Fruit fly (Drosophila melanogaster) whole organism, embryonic: Measurements from ENCODE around the gene Mob3.

Source experiments
- Adf1 ChIP-seq: fragments of 200-800 bp; sonication (Bioruptor generic); IDR thresholded peaks from 2 replicates; pipeline ENCODE4 v1.3.6; 2022; ENCODE audit warnings: missing biosample characterization, missing genetic modification characterization
- Atf6 ChIP-seq: fragments of 200-800 bp; sonication (Bioruptor generic); IDR thresholded peaks from 2 replicates; pipeline ENCODE4 v1.3.6; 2022; ENCODE audit warnings: missing biosample characterization, missing genetic modification characterization
- C15 ChIP-seq: fragments of 200-800 bp; sonication (Bioruptor generic); IDR thresholded peaks from 3 replicates; pipeline ENCODE4 v1.3.6; 2022; ENCODE audit warnings: missing biosample characterization, missing genetic modification characterization
- CG10267 ChIP-seq: fragments of 200-800 bp; sonication (Bioruptor generic); optimal IDR thresholded peaks from 2 replicates; lab custom pipeline; 2018; ENCODE audit warnings: missing biosample characterization, mild to moderate bottlenecking, missing genetic modification characterization, moderate library complexity
- CG11696 ChIP-seq: fragments of 200-800 bp; sonication (Bioruptor generic); IDR thresholded peaks from 2 replicates; pipeline ENCODE4 v1.3.6; 2022; ENCODE audit warnings: missing biosample characterization, missing genetic modification characterization
- CG16779 ChIP-seq: fragments of 200-800 bp; sonication (Bioruptor generic); IDR thresholded peaks from 2 replicates; pipeline ENCODE4 v1.3.6; 2022; ENCODE audit warnings: missing biosample characterization, missing genetic modification characterization
- CG17359 ChIP-seq: fragments of 200-800 bp; sonication (Bioruptor generic); optimal IDR thresholded peaks from 3 replicates; lab custom pipeline; 2018; ENCODE audit warnings: missing biosample characterization, mild to moderate bottlenecking, missing genetic modification characterization, moderate library complexity
- CG2116 ChIP-seq: fragments of 200-800 bp; sonication (Bioruptor generic); optimal IDR thresholded peaks from 3 replicates; lab custom pipeline; 2018; ENCODE audit warnings: missing biosample characterization, mild to moderate bottlenecking, missing genetic modification characterization
- CG2120 ChIP-seq: fragments of 200-800 bp; sonication (Bioruptor generic); optimal IDR thresholded peaks from 3 replicates; lab custom pipeline; 2016; ENCODE audit warnings: missing biosample characterization, missing genetic modification characterization
- CG32767 ChIP-seq: fragments of 200-800 bp; sonication (Bioruptor generic); IDR thresholded peaks from 2 replicates; pipeline ENCODE4 v1.3.6; 2022; ENCODE audit warnings: missing biosample characterization, missing genetic modification characterization
- CG33213 ChIP-seq: fragments of 200-800 bp; sonication (Bioruptor generic); optimal IDR thresholded peaks from 3 replicates; lab custom pipeline; 2016; ENCODE audit warnings: missing biosample characterization, missing genetic modification characterization
- CG3407 ChIP-seq: fragments of 200-800 bp; sonication (Bioruptor generic); optimal IDR thresholded peaks from 2 replicates; lab custom pipeline; 2018; ENCODE audit warnings: missing biosample characterization, mild to moderate bottlenecking, missing genetic modification characterization
- CG34224 ChIP-seq: fragments of 200-800 bp; sonication (Bioruptor generic); IDR thresholded peaks from 3 replicates; pipeline ENCODE4 v1.3.6; 2022; ENCODE audit warnings: missing biosample characterization, missing genetic modification characterization; ENCODE audit not compliant: partially characterized antibody
- CG7928 ChIP-seq: fragments of 200-800 bp; sonication (Bioruptor generic); optimal IDR thresholded peaks from 2 replicates; lab custom pipeline; 2017; ENCODE audit warnings: missing biosample characterization, mild to moderate bottlenecking, missing genetic modification characterization
- CG7963 ChIP-seq: fragments of 200-800 bp; sonication (Bioruptor generic); IDR thresholded peaks from 3 replicates; pipeline ENCODE4 v1.3.6; 2022; ENCODE audit warnings: missing biosample characterization, missing genetic modification characterization; ENCODE audit not compliant: partially characterized antibody
- CG7987 ChIP-seq: fragments of 200-800 bp; sonication (Bioruptor generic); optimal IDR thresholded peaks from 2 replicates; lab custom pipeline; 2018; ENCODE audit warnings: missing biosample characterization, mild to moderate bottlenecking, missing genetic modification characterization, moderate library complexity
- CG8924 ChIP-seq: fragments of 200-800 bp; optimal IDR thresholded peaks from 3 replicates; lab custom pipeline; 2019; ENCODE audit warnings: missing biosample characterization, mild to moderate bottlenecking, missing genetic modification characterization, moderate library complexity
- CG9797 ChIP-seq: fragments of 200-800 bp; sonication (Bioruptor generic); optimal IDR thresholded peaks from 3 replicates; lab custom pipeline; 2018; ENCODE audit warnings: missing biosample characterization, mild to moderate bottlenecking, missing genetic modification characterization
- CHES-1-like ChIP-seq: fragments of 200-800 bp; sonication (Bioruptor generic); optimal IDR thresholded peaks from 2 replicates; lab custom pipeline; 2016; ENCODE audit warnings: missing biosample characterization, missing genetic modification characterization
- Dll ChIP-seq: fragments of 200-800 bp; sonication (Bioruptor generic); IDR thresholded peaks from 4 replicates; pipeline ENCODE4 v1.3.6; 2022; ENCODE audit warnings: missing biosample characterization, missing genetic modification characterization; ENCODE audit not compliant: partially characterized antibody
- Dp ChIP-seq: fragments of 200-800 bp; sonication (Bioruptor generic); optimal IDR thresholded peaks from 2 replicates; lab custom pipeline; 2018; ENCODE audit warnings: missing biosample characterization, mild to moderate bottlenecking, missing genetic modification characterization, moderate library complexity
- HLH4C ChIP-seq: fragments of 200-800 bp; sonication (Bioruptor generic); IDR thresholded peaks from 3 replicates; pipeline ENCODE4 v1.3.6; 2022; ENCODE audit warnings: missing biosample characterization, missing genetic modification characterization; ENCODE audit not compliant: partially characterized antibody
- Hand ChIP-seq: fragments of 200-800 bp; sonication (Bioruptor generic); optimal IDR thresholded peaks from 2 replicates; lab custom pipeline; 2017; ENCODE audit warnings: mild to moderate bottlenecking, missing biosample characterization, missing genetic modification reagents, missing genetic modification characterization
- HmgZ ChIP-seq: fragments of 200-800 bp; sonication (Bioruptor generic); optimal IDR thresholded peaks from 2 replicates; lab custom pipeline; 2018; ENCODE audit warnings: missing biosample characterization, mild to moderate bottlenecking, missing genetic modification characterization
- Kr ChIP-seq: fragments of 200-800 bp; sonication (Bioruptor generic); optimal IDR thresholded peaks from 2 replicates; lab custom pipeline; 2017; ENCODE audit warnings: missing biosample characterization, mild to moderate bottlenecking, missing genetic modification characterization
- NC2β ChIP-seq: fragments of 200-800 bp; sonication (Bioruptor generic); optimal IDR thresholded peaks from 2 replicates; lab custom pipeline; 2016; ENCODE audit warnings: missing biosample characterization, missing genetic modification characterization
- Six4 ChIP-seq: fragments of 200-800 bp; sonication (Bioruptor generic); optimal IDR thresholded peaks from 2 replicates; lab custom pipeline; 2016; ENCODE audit warnings: missing biosample characterization, missing genetic modification characterization
- Spps ChIP-seq: fragments of 200-800 bp; sonication (Bioruptor generic); optimal IDR thresholded peaks from 2 replicates; lab custom pipeline; 2018; ENCODE audit warnings: missing biosample characterization, mild to moderate bottlenecking, missing genetic modification characterization
- Sry-δ ChIP-seq: fragments of 200-800 bp; sonication (Bioruptor generic); optimal IDR thresholded peaks from 2 replicates; lab custom pipeline; 2016; ENCODE audit warnings: missing biosample characterization, missing genetic modification characterization
- Stat92E ChIP-seq, 3 experiments: fragments of >200 bp in 2 of 3; fragments of 200-800 bp in 1 of 3; sonication (Bioruptor generic) in 1 of 3; optimal IDR thresholded peaks; 2 replicates each; lab custom pipeline; 2017 to 2019; ENCODE audit warnings: missing biosample characterization in 3 of 3, missing genetic modification characterization in 3 of 3, mild to moderate bottlenecking in 1 of 3, moderate library complexity in 1 of 3
- Trl ChIP-seq, 3 experiments: fragments of >200 bp in 2 of 3; fragments of 200-800 bp in 1 of 3; sonication (Bioruptor generic) in 1 of 3; optimal IDR thresholded peaks; 2 replicates in 1 of 3; 3 replicates in 2 of 3; lab custom pipeline; 2016 to 2017; ENCODE audit warnings: missing biosample characterization in 1 of 3, missing genetic modification characterization in 1 of 3
- ac ChIP-seq: fragments of 200-800 bp; sonication (Bioruptor generic); optimal IDR thresholded peaks from 3 replicates; lab custom pipeline; 2017; ENCODE audit warnings: missing biosample characterization, mild to moderate bottlenecking, missing genetic modification characterization
- ato ChIP-seq: fragments of 200-800 bp; sonication (Bioruptor generic); IDR thresholded peaks from 2 replicates; pipeline ENCODE4 v1.3.6; 2022; ENCODE audit warnings: missing biosample characterization, missing genetic modification characterization; ENCODE audit not compliant: partially characterized antibody
- az2 ChIP-seq: fragments of 200-800 bp; sonication (Bioruptor generic); optimal IDR thresholded peaks from 3 replicates; lab custom pipeline; 2016; ENCODE audit warnings: missing biosample characterization, missing genetic modification characterization
- bigmax ChIP-seq: fragments of 200-800 bp; sonication (Bioruptor generic); optimal IDR thresholded peaks from 2 replicates; lab custom pipeline; 2018; ENCODE audit warnings: missing biosample characterization, mild to moderate bottlenecking, missing genetic modification characterization
- cas ChIP-seq: fragments of 200-800 bp; sonication (Bioruptor generic); IDR thresholded peaks from 2 replicates; pipeline ENCODE4 v1.3.6; 2022; ENCODE audit warnings: missing biosample characterization, missing genetic modification characterization
- eve ChIP-seq, 2 experiments: fragments of >200 bp; optimal IDR thresholded peaks; 2 replicates each; lab custom pipeline; 2017; ENCODE audit warnings: missing biosample characterization in 2 of 2, missing genetic modification characterization in 2 of 2
- fd96Cb ChIP-seq: fragments of 200-800 bp; sonication (Bioruptor generic); optimal IDR thresholded peaks from 2 replicates; lab custom pipeline; 2018; ENCODE audit warnings: missing biosample characterization, mild to moderate bottlenecking, missing genetic modification characterization, moderate library complexity
- gro ChIP-seq: fragments of 200-800 bp; sonication (Bioruptor generic); optimal IDR thresholded peaks from 2 replicates; lab custom pipeline; 2016; ENCODE audit warnings: missing biosample characterization, missing genetic modification characterization
- lab ChIP-seq: fragments of 200-800 bp; sonication (Bioruptor generic); optimal IDR thresholded peaks from 3 replicates; lab custom pipeline; 2017; ENCODE audit warnings: missing biosample characterization, missing genetic modification characterization, mild to moderate bottlenecking, moderate library complexity, missing genetic modification reagents
- mirr ChIP-seq: fragments of 200-800 bp; sonication (Bioruptor generic); optimal IDR thresholded peaks from 3 replicates; lab custom pipeline; 2018; ENCODE audit warnings: missing biosample characterization, mild to moderate bottlenecking, missing genetic modification characterization
- mld ChIP-seq: fragments of 200-800 bp; sonication (Bioruptor generic); IDR thresholded peaks from 3 replicates; pipeline ENCODE4 v1.3.6; 2022; ENCODE audit warnings: missing biosample characterization, missing genetic modification characterization; ENCODE audit not compliant: partially characterized antibody
- phol ChIP-seq: fragments of 200-800 bp; sonication (Bioruptor generic); optimal IDR thresholded peaks from 3 replicates; lab custom pipeline; 2018; ENCODE audit warnings: missing biosample characterization, mild to moderate bottlenecking, missing genetic modification characterization, moderate library complexity
- pita ChIP-seq: fragments of 200-800 bp; sonication (Bioruptor generic); optimal IDR thresholded peaks from 2 replicates; lab custom pipeline; 2017; ENCODE audit warnings: missing biosample characterization, mild to moderate bottlenecking, missing genetic modification characterization
- pnt ChIP-seq: fragments of 200-800 bp; sonication (Bioruptor generic); optimal IDR thresholded peaks from 3 replicates; lab custom pipeline; 2016; ENCODE audit warnings: missing biosample characterization, missing genetic modification characterization
- prd ChIP-seq, 3 experiments: fragments of >200 bp in 2 of 3; fragments of 200-800 bp in 1 of 3; sonication (Bioruptor generic) in 1 of 3; optimal IDR thresholded peaks in 2 of 3; IDR thresholded peaks in 1 of 3; 2 replicates in 2 of 3; 3 replicates in 1 of 3; pipeline versions ENCODE4 v1.3.6 to Lab custom; 2017 to 2022; ENCODE audit warnings: missing biosample characterization in 1 of 3, missing genetic modification characterization in 1 of 3
- row ChIP-seq: fragments of 200-800 bp; sonication (Bioruptor generic); IDR thresholded peaks from 3 replicates; pipeline ENCODE4 v1.3.6; 2022; ENCODE audit warnings: missing biosample characterization, missing genetic modification characterization
- trh ChIP-seq: fragments of 200-800 bp; sonication (Bioruptor generic); optimal IDR thresholded peaks from 2 replicates; lab custom pipeline; 2016; ENCODE audit warnings: missing biosample characterization, missing genetic modification characterization
- wek ChIP-seq: fragments of 200-800 bp; sonication (Bioruptor generic); optimal IDR thresholded peaks from 3 replicates; lab custom pipeline; 2018; ENCODE audit warnings: missing biosample characterization, mild to moderate bottlenecking, missing genetic modification characterization, moderate library complexity

Mob3 gene

DNA sequence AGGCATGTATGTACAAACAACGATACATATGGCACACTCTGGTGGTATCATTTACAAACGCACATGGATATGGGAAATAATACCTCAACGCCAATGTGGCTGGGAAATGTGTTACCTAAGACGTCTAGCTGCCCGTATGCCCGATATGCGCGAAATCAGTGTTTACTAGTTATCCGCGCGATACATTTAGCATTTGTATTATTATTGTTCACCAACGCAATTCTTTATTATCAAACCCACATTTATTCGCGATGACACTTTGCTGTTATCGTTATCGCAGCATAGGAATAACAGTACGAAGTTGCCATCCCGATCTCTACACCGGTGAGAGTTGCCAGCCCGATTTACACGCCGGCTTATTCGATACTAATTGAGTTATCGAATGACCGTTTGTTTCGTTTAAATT lies 18.3 kb upstream of the Mob3 start, which contains the start of gene chico (continued):
- TF ChIP-seq HmgZ (tag; lab: Kevin White, UChicago) (peak; percentile 51), Stat92E (GFP tag; optimal IDR thresholded peaks at IDR 0.05; lab: Kevin White, UChicago) (peak in 1 of 3 experiments; percentile 17), Kr (GFP tag; lab: Kevin White, UChicago) (no peak), Six4 (no peak), bigmax (GFP tag; lab: Kevin White, UChicago) (peak; percentile 13), CG34224 (peak; percentile 56), pnt (GFP tag; lab: Kevin White, UChicago) (no peak), CG3407 (GFP tag; lab: Kevin White, UChicago) (no peak), mld (GFP tag; lab: Robert Waterston, UW) (no peak), CG32767 (GFP tag; lab: Robert Waterston, UW) (peak; percentile 71; the same call in 1 of the 2 replicates), ato (GFP tag; lab: Robert Waterston, UW) (peak; percentile 55; the same call in 1 of the 2 replicates), fd96Cb (no peak), az2 (GFP tag; lab: Kevin White, UChicago) (no peak), CG9797 (peak; percentile 53), trh (GFP tag; lab: Kevin White, UChicago) (no peak), Hand (GFP tag; lab: Kevin White, UChicago) (no peak), CG17359 (tag; lab: Kevin White, UChicago) (no peak), CG10267 (peak; percentile 52), Atf6 (GFP tag; lab: Robert Waterston, UW) (0 out of 2 replicates have a peak, but pooled peaks have one; percentile 12), CG33213 (GFP tag; lab: Kevin White, UChicago) (peak; percentile 48), cas (GFP tag; lab: Robert Waterston, UW) (no peak), Adf1 (GFP tag; lab: Robert Waterston, UW) (no peak), Sry-δ (peak; percentile 93), NC2β (GFP tag; lab: Kevin White, UChicago) (peak; percentile 15), wek (GFP tag; lab: Kevin White, UChicago) (peak; percentile 4), HLH4C (GFP tag; lab: Robert Waterston, UW) (peak; percentile 80), pita (no peak), Spps (tag; lab: Kevin White, UChicago) (peak; percentile 0), gro (GFP tag; lab: Kevin White, UChicago) (peak; percentile 47), row (GFP tag; lab: Robert Waterston, UW) (peak; percentile 49; the same call in 1 of the 3 replicates), CG7963 (GFP tag; lab: Robert Waterston, UW) (peak; percentile 26; the same call in 2 of the 3 replicates), CG16779 (no peak), lab (GFP tag; lab: Kevin White, UChicago) (no peak), eve (GFP tag; optimal IDR thresholded peaks at IDR 0.05; lab: Kevin White, UChicago) (peak in 1 of 2 experiments; percentile 76), CG2116 (GFP tag; lab: Kevin White, UChicago) (peak; percentile 68), CG8924 (tag; lab: Kevin White, UChicago) (peak; percentile 44), CG7987 (GFP tag; lab: Kevin White, UChicago) (peak; percentile 29), mirr (GFP tag; lab: Kevin White, UChicago) (no peak), CHES-1-like (GFP tag; lab: Kevin White, UChicago) (peak; percentile 18), Dll (GFP tag; lab: Robert Waterston, UW) (peak; percentile 58; the same call in 2 of the 4 replicates), C15 (GFP tag; lab: Robert Waterston, UW) (no peak), CG11696 (no peak), prd (optimal IDR thresholded peaks at IDR 0.05; lab: Kevin White, UChicago) (no peak), prd (GFP tag; IDR thresholded peaks at IDR 0.05; lab: Robert Waterston, UW) (no peak), Dp (peak; percentile 73), Trl (optimal IDR thresholded peaks at IDR 0.05; lab: Kevin White, UChicago) (no peak), Trl (GFP tag; optimal IDR thresholded peaks at IDR 0.05; lab: Kevin White, UChicago) (no peak), CG2120 (GFP tag; lab: Kevin White, UChicago) (peak; percentile 23), CG7928 (GFP tag; lab: Kevin White, UChicago) (no peak), phol (tag; lab: Kevin White, UChicago) (peak; percentile 43), ac (GFP tag; lab: Kevin White, UChicago) (no peak)
